Fruit fly (Drosophila melanogaster) Kc167 (cell line): ENCODE data around the gene CG32726.

Experiments
- Myc ChIP-seq: fragments of >200 bp; optimal IDR thresholded peaks from 2 replicates; lab custom pipeline; 2017; ENCODE audit warnings: missing external identifiers
- Sin3A ChIP-seq: fragments of >200 bp; optimal IDR thresholded peaks from 2 replicates; lab custom pipeline; 2018; ENCODE audit warnings: missing external identifiers
- h ChIP-seq: fragments of >200 bp; optimal IDR thresholded peaks from 3 replicates; lab custom pipeline; 2018; ENCODE audit warnings: missing external identifiers
- insv ChIP-seq: fragments of >200 bp; optimal IDR thresholded peaks from 3 replicates; lab custom pipeline; 2018; ENCODE audit warnings: missing external identifiers
- psq ChIP-seq: fragments of >200 bp; optimal IDR thresholded peaks from 2 replicates; lab custom pipeline; 2017; ENCODE audit warnings: missing external identifiers
- ttk ChIP-seq: sonication (Bioruptor generic); optimal IDR thresholded peaks from 2 replicates; lab custom pipeline; 2017; ENCODE audit warnings: missing external identifiers

The CG32726 gene

dm6 chrX:7425643-7426042, at the start of gene CG32726:
Gene CG32726 (minus strand): TSS chrX:7425743.
- TF ChIP-seq insv (lab: Kevin White, UChicago), result no peak
- TF ChIP-seq psq (lab: Kevin White, UChicago), result no peak
- TF ChIP-seq h (lab: Kevin White, UChicago), result no peak
- no peak for TF ChIP-seq Sin3A (lab: Kevin White, UChicago)
- no peak for TF ChIP-seq ttk (lab: Kevin White, UChicago)
- TF ChIP-seq Myc (lab: Kevin White, UChicago), result no peak

- no peak for TF ChIP-seq ttk (lab: Kevin White, UChicago)
- no peak for TF ChIP-seq psq (lab: Kevin White, UChicago)
- TF ChIP-seq h (lab: Kevin White, UChicago), result no peak
- TF ChIP-seq Sin3A (lab: Kevin White, UChicago), result no peak
Observed at dm6 chrX:7466328-7466727, 40.8 kb upstream of the CG32726 start.

dm6 chrX:7462089-7462488, 36.5 kb upstream of the CG32726 start:
- TF ChIP-seq insv (lab: Kevin White, UChicago) (no peak), Sin3A (lab: Kevin White, UChicago) (no peak), h (lab: Kevin White, UChicago) (no peak), ttk (lab: Kevin White, UChicago) (no peak), psq (lab: Kevin White, UChicago) (no peak), Myc (lab: Kevin White, UChicago) (no peak)

dm6 chrX:7453236-7453635, 27.7 kb upstream of the CG32726 start, which contains the start of gene CG43198:
Gene CG43198 (minus strand): TSS chrX:7453336.
- TF ChIP-seq h (lab: Kevin White, UChicago) (no peak), insv (lab: Kevin White, UChicago) (no peak), psq (lab: Kevin White, UChicago) (no peak), Sin3A (lab: Kevin White, UChicago) (no peak), Myc (lab: Kevin White, UChicago) (no peak), ttk (lab: Kevin White, UChicago) (no peak)

dm6 chrX:7451909-7452308, 26.4 kb upstream of the CG32726 start, which contains the start of gene CG11368:
Gene CG11368 (plus strand): TSS chrX:7452209.
- TF ChIP-seq ttk (lab: Kevin White, UChicago), result no peak
- no peak for TF ChIP-seq insv (lab: Kevin White, UChicago)
- TF ChIP-seq psq (lab: Kevin White, UChicago), result no peak
- TF ChIP-seq Myc (lab: Kevin White, UChicago), result no peak

dm6 chrX:7445023-7445422, 19.5 kb upstream of the CG32726 start:
- TF ChIP-seq insv (lab: Kevin White, UChicago), result no peak
- no peak for TF ChIP-seq ttk (lab: Kevin White, UChicago)
- no peak for TF ChIP-seq Myc (lab: Kevin White, UChicago)
- TF ChIP-seq psq (lab: Kevin White, UChicago), result no peak
- no peak for TF ChIP-seq Sin3A (lab: Kevin White, UChicago)
- no peak for TF ChIP-seq h (lab: Kevin White, UChicago)

dm6 chrX:7432393-7432792, 6.8 kb upstream of the CG32726 start:
- TF ChIP-seq Sin3A (lab: Kevin White, UChicago) (no peak), insv (lab: Kevin White, UChicago) (no peak), psq (lab: Kevin White, UChicago) (no peak), Myc (lab: Kevin White, UChicago) (no peak)

- no peak for TF ChIP-seq Sin3A (lab: Kevin White, UChicago)
- TF ChIP-seq insv (lab: Kevin White, UChicago), result no peak
- no peak for TF ChIP-seq psq (lab: Kevin White, UChicago)
- no peak for TF ChIP-seq ttk (lab: Kevin White, UChicago)
- no peak for TF ChIP-seq h (lab: Kevin White, UChicago)
- no peak for TF ChIP-seq Myc (lab: Kevin White, UChicago)
Observed at dm6 chrX:7424742-7425141, 801 bp downstream of the CG32726 start, which contains the start of gene CG15036. Gene CG15036 (minus strand): TSS chrX:7424842.

dm6 chrX:7422577-7422976, 3.0 kb downstream of the CG32726 start:
- no peak for TF ChIP-seq psq (lab: Kevin White, UChicago)
- TF ChIP-seq insv (lab: Kevin White, UChicago), result no peak
- TF ChIP-seq ttk (lab: Kevin White, UChicago), result no peak
- no peak for TF ChIP-seq Myc (lab: Kevin White, UChicago)
- no peak for TF ChIP-seq h (lab: Kevin White, UChicago)
- TF ChIP-seq Sin3A (lab: Kevin White, UChicago), result no peak

dm6 chrX:7418294-7418693, 7.2 kb downstream of the CG32726 start, which contains the start of gene rumpel:
Gene rumpel (plus strand): TSS chrX:7418594.
- TF ChIP-seq Myc (lab: Kevin White, UChicago), result no peak
- TF ChIP-seq Sin3A (lab: Kevin White, UChicago), result no peak
- TF ChIP-seq ttk (lab: Kevin White, UChicago), result no peak
- no peak for TF ChIP-seq h (lab: Kevin White, UChicago)
- TF ChIP-seq insv (lab: Kevin White, UChicago), result no peak
- TF ChIP-seq psq (lab: Kevin White, UChicago), result no peak

dm6 chrX:7417875-7418274, 7.7 kb downstream of the CG32726 start:
- no peak for TF ChIP-seq insv (lab: Kevin White, UChicago)
- no peak for TF ChIP-seq h (lab: Kevin White, UChicago)
- TF ChIP-seq psq (lab: Kevin White, UChicago), result no peak
- TF ChIP-seq ttk (lab: Kevin White, UChicago), result no peak
- no peak for TF ChIP-seq Myc (lab: Kevin White, UChicago)
- TF ChIP-seq Sin3A (lab: Kevin White, UChicago), result no peak

dm6 chrX:7416953-7417352, 8.6 kb downstream of the CG32726 start, which contains the start of gene CG34337:
Gene CG34337 (plus strand): TSS chrX:7417253.
- TF ChIP-seq h (lab: Kevin White, UChicago), result no peak
- no peak for TF ChIP-seq psq (lab: Kevin White, UChicago)
- TF ChIP-seq Sin3A (lab: Kevin White, UChicago), result no peak
- TF ChIP-seq insv (lab: Kevin White, UChicago), result no peak
- TF ChIP-seq Myc (lab: Kevin White, UChicago), result no peak
- TF ChIP-seq ttk (lab: Kevin White, UChicago), result no peak
